Fruit fly (Drosophila melanogaster) S2 (cell line): ENCODE data around the gene REPTOR.

Experiments used
- CG8478 ChIP-seq: fragments of >200 bp; optimal IDR thresholded peaks from 2 replicates; lab custom pipeline; 2018
- CTCF ChIP-seq, 2 experiments: fragments of >200 bp; optimal IDR thresholded peaks; 2 replicates each; lab custom pipeline; 2018

Gene REPTOR

DNA sequence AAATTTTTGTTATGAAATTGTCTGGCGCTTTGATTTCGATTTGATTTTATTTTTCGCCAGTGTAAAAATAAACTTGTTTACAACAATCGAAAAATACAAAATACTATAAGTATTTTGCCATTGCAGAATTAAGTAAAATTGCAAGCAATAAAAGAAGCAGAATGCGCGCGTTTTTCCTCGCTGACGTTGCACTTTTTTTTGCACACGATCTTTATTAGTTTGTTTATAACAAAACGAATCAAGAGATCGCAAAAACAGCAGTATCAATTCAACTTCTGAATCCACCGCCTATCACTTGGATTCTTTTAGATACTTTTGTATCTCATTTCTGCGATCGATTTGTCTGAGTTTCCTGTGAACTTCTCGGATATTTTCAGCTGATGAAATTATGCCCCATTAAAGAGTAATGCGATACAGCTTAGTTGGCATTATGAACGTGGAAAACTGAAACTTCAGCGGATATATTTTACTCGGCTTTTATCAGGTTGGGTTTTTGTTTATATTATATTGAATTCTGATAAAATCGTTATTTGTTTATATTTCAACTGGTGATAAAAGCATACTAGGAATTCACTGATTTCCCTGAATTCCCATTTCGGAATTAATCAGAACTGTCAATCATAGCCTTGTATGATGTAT lies 9.5 kb downstream of the REPTOR start:
- TF ChIP-seq CTCF (optimal IDR thresholded peaks at IDR 0.05; lab: Kevin White, UChicago), result no peak
- no peak for TF ChIP-seq CG8478 (lab: Kevin White, UChicago)

DNA sequence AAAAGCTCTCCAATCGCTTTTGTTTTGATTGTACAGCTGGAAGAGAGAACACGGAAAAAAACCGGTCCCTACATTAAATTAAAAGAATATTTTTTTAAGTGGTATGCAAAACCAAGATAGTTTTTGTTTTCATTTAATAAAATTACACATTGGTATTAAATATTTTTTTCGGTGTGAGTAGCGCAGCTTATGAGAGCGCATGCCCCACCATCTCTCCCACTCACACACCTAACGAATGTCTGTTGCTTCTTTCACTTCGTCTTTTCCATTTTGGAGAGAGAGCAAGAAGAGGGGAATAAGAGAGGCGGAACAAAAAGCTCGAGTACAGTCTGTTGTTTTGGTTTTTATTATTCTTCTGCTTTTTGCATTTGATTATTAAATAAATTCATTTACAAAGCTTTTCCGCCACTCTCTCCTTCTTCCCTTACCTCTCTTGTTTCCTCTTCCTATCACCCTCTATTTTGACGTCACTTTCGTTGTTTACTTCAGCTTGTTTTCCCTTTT lies 10.1 kb downstream of the REPTOR start:
- TF ChIP-seq CTCF (optimal IDR thresholded peaks at IDR 0.05; lab: Kevin White, UChicago), result no peak
- TF ChIP-seq CG8478 (lab: Kevin White, UChicago), result no peak

DNA sequence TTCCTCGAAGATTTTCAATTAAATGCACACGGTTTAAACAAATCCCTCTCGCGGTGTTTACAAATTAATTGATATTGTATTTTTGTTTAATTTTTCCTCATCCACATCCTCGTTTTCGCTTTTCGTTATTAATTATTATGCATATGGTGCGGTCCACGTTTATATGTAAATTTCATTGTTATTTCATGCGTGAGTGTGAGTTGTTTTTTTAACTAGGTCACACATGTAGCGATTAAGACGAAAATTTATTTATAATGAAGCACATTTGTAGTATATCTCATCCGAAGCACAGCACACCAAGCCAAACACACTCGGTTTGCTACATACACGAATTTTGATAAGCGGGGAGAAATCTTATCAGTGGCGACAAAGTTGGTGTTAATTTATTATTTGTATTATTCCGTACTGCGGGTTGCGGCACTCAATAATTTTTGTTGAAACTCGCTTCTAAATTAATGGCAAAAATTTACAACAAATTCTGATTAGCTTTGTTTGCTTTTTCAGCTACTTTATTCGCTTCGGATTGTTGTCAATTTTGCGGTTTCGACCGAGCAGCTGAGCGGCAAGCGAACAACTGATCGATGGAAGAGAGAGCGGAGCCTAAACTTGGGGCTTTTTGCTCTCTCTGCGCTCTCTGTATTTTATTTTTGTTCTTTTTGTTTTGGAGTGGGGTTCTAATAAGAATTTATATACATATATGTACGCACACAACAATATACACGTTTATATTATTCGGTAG lies 11.1 kb downstream of the REPTOR start:
- TF ChIP-seq CTCF (optimal IDR thresholded peaks at IDR 0.05; lab: Kevin White, UChicago) (no peak), CG8478 (lab: Kevin White, UChicago) (no peak)

DNA sequence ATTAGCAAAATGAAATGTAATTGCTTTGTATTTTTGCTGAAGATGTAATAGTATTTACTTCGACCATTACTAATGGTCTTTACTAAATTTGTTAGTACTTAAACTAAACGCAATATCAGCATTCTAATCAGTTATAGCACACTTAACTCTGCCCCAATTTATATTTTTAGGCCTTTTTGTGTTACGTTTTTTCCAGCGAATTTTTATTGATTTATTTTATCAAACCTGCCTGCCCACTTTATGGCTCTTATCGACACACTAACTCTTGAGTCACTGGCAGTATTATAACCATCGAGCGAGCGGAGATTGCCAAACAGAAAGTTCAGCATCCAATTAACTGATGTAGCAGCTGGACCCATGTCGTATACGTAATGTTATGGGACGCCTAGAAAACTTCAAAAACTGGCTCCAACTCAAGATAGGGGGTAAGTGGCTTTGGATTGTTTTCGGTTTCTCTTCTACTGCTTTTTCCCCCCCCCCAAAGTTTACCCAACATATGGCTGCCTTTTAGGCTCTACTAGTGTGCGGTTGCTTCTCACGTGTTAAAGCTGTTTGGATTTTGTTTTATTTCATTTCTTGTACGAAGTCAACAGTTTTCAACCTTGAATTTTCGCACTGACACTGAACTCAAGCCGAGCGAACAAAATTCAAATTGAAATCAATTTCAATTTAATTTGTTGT lies 12.9 kb downstream of the REPTOR start:
- TF ChIP-seq CG8478 (lab: Kevin White, UChicago) (no peak), CTCF (optimal IDR thresholded peaks at IDR 0.05; lab: Kevin White, UChicago) (no peak)

DNA sequence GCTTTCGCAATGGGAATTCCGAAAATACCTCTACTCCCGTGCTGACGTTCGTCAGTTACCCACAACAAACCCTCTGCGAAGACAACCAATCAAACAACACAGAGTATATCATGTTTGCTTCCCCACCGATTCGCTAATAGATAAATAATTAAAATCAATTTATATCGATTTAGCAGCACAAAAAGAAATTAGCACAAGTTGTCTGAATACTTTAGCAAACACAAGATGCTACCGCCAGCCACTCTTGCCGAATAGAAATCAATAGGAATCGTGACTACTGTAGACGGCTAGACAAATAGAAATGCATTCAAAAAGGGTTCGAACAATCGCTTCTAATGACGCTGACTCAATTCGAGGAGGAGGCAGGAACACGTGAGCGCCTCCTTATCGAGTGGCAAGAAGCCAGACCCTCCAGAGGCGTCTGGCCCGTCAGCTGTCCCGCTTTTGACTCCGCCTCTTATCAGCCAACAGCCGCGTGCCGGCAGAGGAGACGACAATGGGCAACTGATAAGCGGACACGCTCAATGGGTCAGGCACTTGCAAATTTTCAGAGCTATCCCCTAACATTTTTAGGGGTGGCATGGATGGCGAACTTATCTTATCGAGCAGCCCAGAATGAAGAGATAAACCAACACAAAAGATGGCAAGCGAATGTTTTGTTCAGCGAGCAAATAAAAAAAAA lies 14.3 kb downstream of the REPTOR start:
- TF ChIP-seq CG8478 (lab: Kevin White, UChicago) (no peak), CTCF (optimal IDR thresholded peaks at IDR 0.05; lab: Kevin White, UChicago) (no peak)

DNA sequence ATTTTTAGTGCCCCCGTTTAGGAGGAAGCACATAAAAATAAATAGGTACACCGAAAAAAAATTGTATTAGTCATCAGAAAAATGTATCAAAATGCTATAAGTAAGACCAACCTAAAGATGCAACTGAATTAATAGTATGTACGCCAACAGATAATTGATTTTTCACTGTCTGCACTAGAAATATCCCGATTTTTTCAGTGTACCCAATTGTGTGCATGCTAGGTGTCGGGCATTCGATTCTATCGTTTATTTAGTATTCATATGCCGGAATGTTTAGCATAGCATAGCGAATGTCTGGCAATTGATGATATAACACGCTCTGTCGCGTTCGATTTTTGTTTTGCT lies 15.3 kb downstream of the REPTOR start:
- no peak for TF ChIP-seq CTCF (optimal IDR thresholded peaks at IDR 0.05; lab: Kevin White, UChicago)
- TF ChIP-seq CG8478 (lab: Kevin White, UChicago), result no peak

DNA sequence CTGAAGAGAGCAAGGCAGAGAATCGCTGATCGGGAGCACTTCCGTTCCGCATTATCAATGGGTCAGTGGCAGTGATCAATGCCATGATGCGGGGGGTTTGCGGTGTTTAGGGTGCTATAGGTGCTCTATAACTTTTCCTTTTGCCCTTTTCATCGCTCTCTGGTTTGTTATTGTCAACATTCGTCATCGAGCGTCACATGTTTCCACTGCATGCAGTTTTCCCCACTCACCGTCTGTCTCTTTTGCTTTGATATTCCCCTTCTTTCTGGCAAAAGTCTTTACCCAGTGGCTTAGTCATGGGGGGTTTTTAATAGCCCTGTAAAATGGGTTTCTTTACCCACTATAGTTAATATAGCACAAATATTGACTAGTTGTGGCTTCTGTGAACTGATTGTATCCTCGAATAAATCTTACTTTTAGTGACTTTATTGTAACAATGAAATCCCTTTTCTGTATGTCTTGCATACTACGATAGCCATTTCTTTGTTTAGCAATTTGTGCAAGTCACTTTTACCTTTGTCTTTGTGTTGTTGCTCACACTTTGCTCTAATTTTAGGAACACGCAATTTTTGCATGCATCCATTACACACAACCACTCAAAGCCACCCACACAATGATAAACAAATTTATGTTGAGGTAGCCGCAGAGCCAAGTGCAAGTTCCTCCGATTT lies 15.8 kb downstream of the REPTOR start:
- TF ChIP-seq CTCF (optimal IDR thresholded peaks at IDR 0.05; lab: Kevin White, UChicago), result no peak

DNA sequence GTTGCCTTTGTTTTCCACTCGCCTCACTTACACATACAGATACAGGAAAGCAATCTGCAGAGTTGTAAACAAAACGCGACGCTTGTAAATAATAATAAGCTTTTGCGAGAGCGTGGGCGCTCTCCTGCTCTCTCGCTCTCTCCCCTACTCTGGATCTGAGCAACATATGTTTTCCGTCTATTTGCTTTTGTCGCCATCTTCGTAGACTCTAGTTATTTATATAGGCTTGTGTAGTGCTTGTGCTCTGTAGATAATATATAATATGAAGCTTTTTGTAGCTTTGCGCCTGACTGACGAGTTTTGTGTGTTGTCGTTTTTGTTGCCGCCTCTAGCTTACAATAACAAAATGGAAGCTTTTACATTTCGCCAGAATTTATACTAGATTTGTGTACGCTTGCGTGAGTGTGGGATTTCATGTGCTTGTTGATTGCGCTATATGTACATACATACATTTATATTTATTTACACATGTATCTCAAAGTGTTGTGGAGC lies 16.9 kb downstream of the REPTOR start:
- TF ChIP-seq CTCF (optimal IDR thresholded peaks at IDR 0.05; lab: Kevin White, UChicago) (no peak), CG8478 (lab: Kevin White, UChicago) (no peak)

DNA sequence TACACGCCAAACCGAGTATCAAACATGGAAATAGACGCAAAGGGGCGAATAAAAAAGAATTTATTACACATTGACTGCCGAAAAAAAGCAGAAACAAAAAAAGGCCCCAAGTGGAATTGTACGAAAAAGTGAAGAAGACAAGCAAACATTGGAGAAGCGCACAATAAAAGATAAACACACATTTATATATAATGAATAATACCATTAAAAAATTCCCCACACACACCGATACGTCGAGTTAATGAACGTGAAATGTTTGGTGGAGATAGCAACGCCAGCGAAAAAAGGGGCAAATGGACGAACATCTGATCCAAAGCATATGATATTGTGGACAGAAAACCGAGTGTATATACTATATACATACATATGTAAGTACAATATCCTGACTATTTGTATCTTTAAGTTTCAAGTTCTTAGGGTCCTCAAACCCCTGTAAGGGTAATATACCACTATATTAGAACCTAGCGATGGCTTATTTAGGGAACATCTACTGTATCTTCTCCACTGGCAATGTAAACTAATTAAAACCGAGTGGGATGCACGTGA lies 17.8 kb downstream of the REPTOR start:
- no peak for TF ChIP-seq CG8478 (lab: Kevin White, UChicago)
- no peak for TF ChIP-seq CTCF (optimal IDR thresholded peaks at IDR 0.05; lab: Kevin White, UChicago)

DNA sequence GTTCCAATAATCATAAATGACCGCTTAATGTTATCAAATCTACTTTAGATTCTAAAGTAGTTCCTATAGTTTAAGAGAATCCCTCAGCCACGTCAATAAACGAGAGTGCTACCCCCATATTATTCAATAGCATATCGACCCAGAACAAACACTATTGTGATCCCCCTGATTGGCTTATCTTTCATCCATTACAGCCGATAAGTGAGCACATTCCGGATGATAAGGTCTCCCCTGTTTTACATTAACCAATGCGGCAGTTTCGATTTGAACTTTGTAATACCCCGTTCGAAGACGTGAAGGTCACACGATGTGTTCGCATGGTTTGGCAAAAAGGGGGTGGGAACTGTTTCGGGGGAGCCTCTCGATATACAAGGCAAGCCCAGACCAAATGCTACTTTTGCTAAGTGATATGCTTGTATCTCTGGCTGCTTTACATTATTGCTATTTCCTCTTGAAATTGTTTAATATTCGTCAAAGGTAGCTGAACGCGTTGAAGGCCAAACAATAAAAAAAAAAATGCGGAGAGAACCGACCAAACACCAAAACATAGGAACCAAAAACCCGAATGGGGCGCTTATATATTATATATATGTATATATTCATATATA lies 18.4 kb downstream of the REPTOR start:
- TF ChIP-seq CG8478 (lab: Kevin White, UChicago) (no peak), CTCF (optimal IDR thresholded peaks at IDR 0.05; lab: Kevin White, UChicago) (no peak)

DNA sequence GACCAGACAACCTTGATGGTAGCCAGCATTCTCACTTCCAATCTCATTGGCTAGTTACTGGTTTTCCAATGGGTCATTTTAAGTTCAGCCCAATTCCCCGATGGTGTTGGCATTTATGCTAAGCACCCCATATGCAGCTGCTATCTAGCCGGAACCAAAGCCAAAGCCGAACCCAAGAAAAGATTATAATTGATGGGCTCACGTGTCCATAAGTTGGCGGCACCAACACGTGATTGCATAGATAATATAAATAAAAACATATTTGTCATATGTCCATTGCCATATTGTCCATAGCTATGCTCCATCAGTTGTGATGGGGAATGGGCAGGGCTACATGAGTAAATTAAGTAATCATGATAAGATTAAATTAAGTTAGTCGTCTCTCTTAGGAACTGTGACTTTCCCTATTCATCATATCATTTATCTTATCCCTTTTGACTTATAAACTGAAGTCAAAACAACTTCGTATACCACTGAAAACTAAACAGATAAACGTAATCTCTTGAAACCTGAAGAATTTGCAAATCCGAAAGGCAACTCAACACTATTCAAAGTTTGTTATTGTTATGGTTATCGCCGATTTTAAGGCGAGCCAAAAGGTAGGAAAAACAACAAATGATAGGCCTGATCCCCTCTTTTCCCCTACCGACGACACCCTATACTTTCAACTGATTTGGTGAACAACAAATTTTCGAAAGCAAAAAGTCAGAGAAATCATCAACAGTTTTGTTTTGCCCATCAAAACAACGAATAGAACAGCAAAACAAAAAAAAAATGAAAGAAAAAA lies 19.4 kb downstream of the REPTOR start:
- no peak for TF ChIP-seq CTCF (optimal IDR thresholded peaks at IDR 0.05; lab: Kevin White, UChicago)
- no peak for TF ChIP-seq CG8478 (lab: Kevin White, UChicago)

DNA sequence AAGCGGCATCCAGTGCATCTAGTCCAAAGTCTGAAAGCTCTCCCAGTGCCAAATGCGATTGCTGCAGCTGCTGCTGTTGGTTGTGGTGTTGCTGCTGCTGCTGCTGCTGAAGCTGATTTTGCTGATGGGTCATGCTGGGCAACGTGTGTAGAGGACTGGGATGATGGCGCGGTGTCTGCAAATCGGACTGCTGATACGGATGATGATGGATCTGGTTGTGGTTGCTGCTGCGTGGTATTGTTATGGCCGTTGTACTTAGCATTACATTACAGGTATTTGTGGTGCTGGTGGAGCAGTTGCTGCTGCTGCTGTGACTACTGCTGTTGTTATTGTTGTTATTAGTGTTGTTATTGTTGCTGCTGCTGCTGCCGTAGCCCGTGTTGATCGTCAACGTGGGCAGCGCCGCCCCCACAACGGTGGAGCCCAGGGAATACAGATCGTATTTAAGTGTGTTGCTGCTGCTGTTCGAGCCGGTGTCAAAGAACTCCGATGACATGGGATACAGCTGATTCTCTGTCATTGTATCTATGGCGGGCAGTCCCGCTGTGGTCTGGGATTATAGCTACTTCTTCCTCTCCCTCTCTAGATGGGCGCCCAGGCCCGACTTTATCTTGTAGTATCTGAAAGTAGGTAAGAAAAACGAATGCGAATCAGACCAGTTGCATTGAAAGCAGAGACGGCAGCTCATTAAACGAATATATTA lies 20.2 kb downstream of the REPTOR start:
- TF ChIP-seq CG8478 (lab: Kevin White, UChicago) (no peak), CTCF (optimal IDR thresholded peaks at IDR 0.05; lab: Kevin White, UChicago) (no peak)
